Worm (Caenorhabditis elegans) whole organism, early embryonic: Measurements from ENCODE around the gene srh-100.

Experiments
- F13C5.2 ChIP-seq: sonication (generic microtip); optimal IDR thresholded peaks from 2 replicates; lab custom pipeline; 2017; ENCODE audit warnings: mild to moderate bottlenecking, missing genetic modification characterization, inconsistent platforms, missing compliant biosample characterization
- aly-1 ChIP-seq: sonication (generic microtip); optimal IDR thresholded peaks from 2 replicates; lab custom pipeline; 2016; ENCODE audit warnings: missing genetic modification characterization, missing compliant biosample characterization
- ama-1 ChIP-seq: fragments of 150-350 bp; optimal IDR thresholded peaks from 2 replicates; lab custom pipeline; 2014
- flt-1 ChIP-seq: fragments of 200-800 bp; sonication (Bioruptor generic); IDR thresholded peaks from 2 replicates; pipeline ENCODE4 v1.3.6; 2022; ENCODE audit warnings: missing genetic modification characterization, missing compliant biosample characterization
- hmbx-1 ChIP-seq: sonication (generic microtip); optimal IDR thresholded peaks from 2 replicates; lab custom pipeline; 2016; ENCODE audit warnings: mild to moderate bottlenecking, missing genetic modification characterization, missing compliant biosample characterization
- hmg-4 ChIP-seq: fragments of 200-800 bp; sonication (Bioruptor generic); optimal IDR thresholded peaks from 2 replicates; lab custom pipeline; 2018; ENCODE audit warnings: mild to moderate bottlenecking, missing genetic modification characterization, missing compliant biosample characterization
- pes-1 ChIP-seq: fragments of 200-800 bp; sonication (Bioruptor generic); IDR thresholded peaks from 2 replicates; pipeline ENCODE4 v1.3.6; 2022; ENCODE audit warnings: missing genetic modification reagents, missing genetic modification characterization, missing compliant biosample characterization

- TF ChIP-seq flt-1 (GFP tag; lab: Robert Waterston, UW) (no peak), F13C5.2 (tag; lab: Kevin White, UChicago) (no peak), hmbx-1 (tag; lab: Kevin White, UChicago) (no peak), ama-1 (lab: Kevin White, UChicago) (no peak), aly-1 (tag; lab: Kevin White, UChicago) (no peak), pes-1 (GFP tag; lab: Robert Waterston, UW) (no peak), hmg-4 (no peak)
These were observed 13.2 kb downstream of the srh-100 start, which contains the start of gene srx-105 for ce11 chrII:3701305-3701704.
